Fruit fly (Drosophila melanogaster): ENCODE measurements around the gene dpr18.

DNA sequence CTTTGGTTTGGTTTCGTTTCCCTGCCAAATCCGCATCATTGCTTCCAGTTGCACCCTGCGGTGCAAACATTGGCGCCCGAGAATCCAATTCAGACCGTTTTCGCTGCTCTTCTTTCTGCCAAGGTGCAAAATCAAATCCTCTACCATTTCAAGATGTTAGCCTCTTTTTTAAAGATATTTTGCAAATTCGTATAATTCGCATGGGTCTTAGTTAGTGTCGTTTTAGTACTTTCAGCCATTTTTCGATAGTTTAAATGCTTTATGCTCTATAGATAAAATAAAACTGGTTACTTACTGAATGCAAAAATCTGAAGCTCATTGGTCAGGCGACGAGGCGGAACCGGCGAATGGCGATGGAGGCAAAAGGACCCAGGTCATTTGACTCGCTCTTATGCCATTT is 48.1 kb downstream of the dpr18 start:
- TF ChIP-seq CG8478 (optimal IDR thresholded peaks at IDR 0.05), result no peak
- TF ChIP-seq CTCF (optimal IDR thresholded peaks at IDR 0.05), result no peak

All from S2 (cell line).